Worm (Caenorhabditis elegans): ENCODE results near the gene fbxc-29.
"Not testable (repeated sequence)": the region's sequence is repeated elsewhere in the genome, so short reads cannot be mapped to it uniquely, and the experiment has no call there.

ce11 chrII:930871-931270 is 15.0 kb downstream of the fbxc-29 start, which contains the start of gene fbxc-34:
- not testable (repeated sequence) for TF ChIP-seq snpc-4 (GFP tag; optimal IDR thresholded peaks at IDR 0.05); snpc-4 (tag; optimal IDR thresholded peaks at IDR 0.05); dpl-1 (GFP tag; optimal IDR thresholded peaks at IDR 0.05); attf-5 (GFP tag; optimal IDR thresholded peaks at IDR 0.05); lin-54 (GFP tag; optimal IDR thresholded peaks at IDR 0.05); Y67H2A.10 (GFP tag; conservative IDR thresholded peaks at IDR 0.05)

Measured in whole organism, young adult.